Fruit fly (Drosophila melanogaster) whole organism, embryonic: Measurements from ENCODE around the gene Rpp14b.

Source experiments
- CG10267 ChIP-seq: fragments of 200-800 bp; sonication (Bioruptor generic); optimal IDR thresholded peaks from 2 replicates; lab custom pipeline; 2018; ENCODE audit warnings: missing biosample characterization, mild to moderate bottlenecking, missing genetic modification characterization, moderate library complexity
- CG11723 ChIP-seq: fragments of 200-800 bp; sonication (Bioruptor generic); optimal IDR thresholded peaks from 2 replicates; lab custom pipeline; 2017; ENCODE audit warnings: missing biosample characterization, mild to moderate bottlenecking, missing genetic modification characterization
- CG14441 ChIP-seq: fragments of 200-800 bp; sonication (Bioruptor generic); IDR thresholded peaks from 2 replicates; pipeline ENCODE4 v1.3.6; 2022; ENCODE audit warnings: missing biosample characterization, missing genetic modification characterization
- CG14860 ChIP-seq: fragments of 200-800 bp; sonication (Bioruptor generic); IDR thresholded peaks from 3 replicates; pipeline ENCODE4 v1.3.6; 2022; ENCODE audit warnings: missing biosample characterization, missing genetic modification characterization; ENCODE audit not compliant: partially characterized antibody
- CG1602 ChIP-seq: fragments of 200-800 bp; sonication (Bioruptor generic); optimal IDR thresholded peaks from 3 replicates; lab custom pipeline; 2016; ENCODE audit warnings: missing biosample characterization, missing genetic modification characterization
- CG1603 ChIP-seq: fragments of 200-800 bp; sonication (Bioruptor generic); optimal IDR thresholded peaks from 2 replicates; lab custom pipeline; 2019; ENCODE audit warnings: missing biosample characterization, mild to moderate bottlenecking, missing genetic modification characterization, moderate library complexity
- CG17612 ChIP-seq: fragments of 200-800 bp; sonication (Bioruptor generic); IDR thresholded peaks from 2 replicates; pipeline ENCODE4 v1.3.6; 2022; ENCODE audit warnings: missing biosample characterization, missing genetic modification characterization
- CG32532 ChIP-seq: fragments of 200-800 bp; sonication (Bioruptor generic); IDR thresholded peaks from 2 replicates; pipeline ENCODE4 v1.3.6; 2022; ENCODE audit warnings: missing biosample characterization, missing genetic modification characterization
- CG34224 ChIP-seq: fragments of 200-800 bp; sonication (Bioruptor generic); IDR thresholded peaks from 3 replicates; pipeline ENCODE4 v1.3.6; 2022; ENCODE audit warnings: missing biosample characterization, missing genetic modification characterization; ENCODE audit not compliant: partially characterized antibody
- CG4360 ChIP-seq: fragments of 200-800 bp; sonication (Bioruptor generic); IDR thresholded peaks from 2 replicates; pipeline ENCODE4 v1.3.6; 2022; ENCODE audit warnings: missing biosample characterization, missing genetic modification characterization
- CG4424 ChIP-seq: fragments of 200-800 bp; sonication (Bioruptor generic); optimal IDR thresholded peaks from 3 replicates; lab custom pipeline; 2016; ENCODE audit warnings: missing biosample characterization, missing genetic modification characterization
- CG6689 ChIP-seq: fragments of 200-800 bp; sonication (Bioruptor generic); IDR thresholded peaks from 2 replicates; pipeline ENCODE4 v1.3.6; 2022; ENCODE audit warnings: missing biosample characterization, missing genetic modification characterization
- CG6765 ChIP-seq: fragments of 200-800 bp; sonication (Bioruptor generic); optimal IDR thresholded peaks from 3 replicates; lab custom pipeline; 2017; ENCODE audit warnings: missing biosample characterization, mild to moderate bottlenecking, missing genetic modification characterization
- CrebB ChIP-seq: fragments of 200-800 bp; sonication (Bioruptor generic); optimal IDR thresholded peaks from 3 replicates; lab custom pipeline; 2018; ENCODE audit warnings: missing biosample characterization, mild to moderate bottlenecking, missing genetic modification characterization
- D19B ChIP-seq: fragments of 200-800 bp; sonication (Bioruptor generic); optimal IDR thresholded peaks from 2 replicates; lab custom pipeline; 2017; ENCODE audit warnings: missing biosample characterization, mild to moderate bottlenecking, missing genetic modification characterization
- Dad ChIP-seq: fragments of 200-800 bp; sonication (Bioruptor generic); optimal IDR thresholded peaks from 3 replicates; lab custom pipeline; 2016; ENCODE audit warnings: missing biosample characterization, missing genetic modification characterization
- H15 ChIP-seq: fragments of 200-800 bp; sonication (Bioruptor generic); IDR thresholded peaks from 3 replicates; pipeline ENCODE4 v1.3.6; 2022; ENCODE audit warnings: missing biosample characterization, missing genetic modification characterization
- Kr ChIP-seq: fragments of 200-800 bp; sonication (Bioruptor generic); optimal IDR thresholded peaks from 2 replicates; lab custom pipeline; 2017; ENCODE audit warnings: missing biosample characterization, mild to moderate bottlenecking, missing genetic modification characterization
- Lhr ChIP-seq: fragments of 200-800 bp; sonication (Bioruptor generic); optimal IDR thresholded peaks from 3 replicates; lab custom pipeline; 2017; ENCODE audit warnings: mild to moderate bottlenecking, missing biosample characterization, missing genetic modification reagents, missing genetic modification characterization
- Mad ChIP-seq: fragments of 200-800 bp; sonication (Bioruptor generic); optimal IDR thresholded peaks from 2 replicates; lab custom pipeline; 2016; ENCODE audit warnings: missing biosample characterization, missing genetic modification characterization
- Pdp1 ChIP-seq, 2 experiments: fragments of 200-800 bp; sonication (Bioruptor generic); optimal IDR thresholded peaks; 3 replicates each; lab custom pipeline; 2016; ENCODE audit warnings: missing biosample characterization in 2 of 2, missing genetic modification characterization in 2 of 2, mild to moderate bottlenecking in 1 of 2, moderate library complexity in 1 of 2
- Vsx1 ChIP-seq: fragments of 200-800 bp; sonication (Bioruptor generic); optimal IDR thresholded peaks from 2 replicates; lab custom pipeline; 2017; ENCODE audit warnings: missing biosample characterization, mild to moderate bottlenecking, missing genetic modification characterization, missing genetic modification reagents
- Xrp1 ChIP-seq: fragments of 200-800 bp; sonication (Bioruptor generic); IDR thresholded peaks from 2 replicates; pipeline ENCODE4 v1.3.6; 2022; ENCODE audit warnings: missing biosample characterization, missing genetic modification characterization
- abd-A ChIP-seq: fragments of 200-800 bp; sonication (Bioruptor generic); optimal IDR thresholded peaks from 3 replicates; lab custom pipeline; 2019; ENCODE audit warnings: missing biosample characterization, mild to moderate bottlenecking, missing genetic modification characterization, moderate library complexity
- ato ChIP-seq: fragments of 200-800 bp; sonication (Bioruptor generic); IDR thresholded peaks from 2 replicates; pipeline ENCODE4 v1.3.6; 2022; ENCODE audit warnings: missing biosample characterization, missing genetic modification characterization; ENCODE audit not compliant: partially characterized antibody
- bbx ChIP-seq: fragments of 200-800 bp; sonication (Bioruptor generic); IDR thresholded peaks from 2 replicates; pipeline ENCODE4 v1.3.6; 2022; ENCODE audit warnings: missing biosample characterization, missing genetic modification characterization; ENCODE audit not compliant: partially characterized antibody
- cg ChIP-seq: fragments of 200-800 bp; sonication (Bioruptor generic); optimal IDR thresholded peaks from 3 replicates; lab custom pipeline; 2019; ENCODE audit warnings: missing biosample characterization, mild to moderate bottlenecking, missing genetic modification characterization, moderate library complexity
- chinmo ChIP-seq: fragments of 200-800 bp; sonication (Bioruptor generic); IDR thresholded peaks from 4 replicates; pipeline ENCODE4 v1.3.6; 2022; ENCODE audit warnings: missing biosample characterization, missing genetic modification characterization; ENCODE audit not compliant: partially characterized antibody
- crol ChIP-seq: fragments of 200-800 bp; sonication (Bioruptor generic); IDR thresholded peaks from 2 replicates; pipeline ENCODE4 v1.3.6; 2022; ENCODE audit warnings: missing biosample characterization, missing genetic modification characterization
- gfzf ChIP-seq: fragments of 200-800 bp; sonication (Bioruptor generic); optimal IDR thresholded peaks from 2 replicates; lab custom pipeline; 2016; ENCODE audit warnings: missing biosample characterization, mild to moderate bottlenecking, missing genetic modification characterization, moderate library complexity
- kah ChIP-seq: fragments of 200-800 bp; sonication (Bioruptor generic); optimal IDR thresholded peaks from 2 replicates; lab custom pipeline; 2018; ENCODE audit warnings: missing biosample characterization, mild to moderate bottlenecking, missing genetic modification characterization
- ken ChIP-seq: fragments of 200-800 bp; sonication (Bioruptor generic); IDR thresholded peaks from 3 replicates; pipeline ENCODE4 v1.3.6; 2022; ENCODE audit warnings: missing biosample characterization, missing genetic modification characterization
- kni ChIP-seq: fragments of 200-800 bp; sonication (Bioruptor generic); optimal IDR thresholded peaks from 3 replicates; lab custom pipeline; 2017; ENCODE audit warnings: mild to moderate bottlenecking, missing biosample characterization, missing genetic modification reagents, missing genetic modification characterization
- nerfin-2 ChIP-seq: fragments of 200-800 bp; sonication (Bioruptor generic); IDR thresholded peaks from 2 replicates; pipeline ENCODE4 v1.3.6; 2022; ENCODE audit warnings: missing biosample characterization, missing genetic modification characterization; ENCODE audit not compliant: partially characterized antibody
- nom ChIP-seq: fragments of 200-800 bp; sonication (Bioruptor generic); optimal IDR thresholded peaks from 2 replicates; lab custom pipeline; 2017; ENCODE audit warnings: missing biosample characterization, missing genetic modification characterization, mild to moderate bottlenecking, moderate library complexity, missing genetic modification reagents
- oc ChIP-seq: fragments of 200-800 bp; sonication (Bioruptor generic); optimal IDR thresholded peaks from 2 replicates; lab custom pipeline; 2018; ENCODE audit warnings: missing biosample characterization, mild to moderate bottlenecking, missing genetic modification characterization, moderate library complexity
- otp ChIP-seq: fragments of 200-800 bp; sonication (Bioruptor generic); IDR thresholded peaks from 3 replicates; pipeline ENCODE4, ENCODE4 v1.3.6; 2022; ENCODE audit warnings: missing biosample characterization, missing genetic modification characterization
- pan ChIP-seq, 4 experiments: fragments of >200 bp in 3 of 4; fragments of 200-800 bp in 1 of 4; sonication (Bioruptor generic) in 1 of 4; optimal IDR thresholded peaks in 3 of 4; IDR thresholded peaks in 1 of 4; 2 replicates each; pipeline versions ENCODE4 v1.3.6 to Lab custom; 2017 to 2022; ENCODE audit warnings: missing biosample characterization in 2 of 4, missing genetic modification characterization in 2 of 4, mixed read lengths in 1 of 4
- pros ChIP-seq: fragments of 200-800 bp; sonication (Bioruptor generic); optimal IDR thresholded peaks from 3 replicates; lab custom pipeline; 2019; ENCODE audit warnings: missing biosample characterization, mild to moderate bottlenecking, missing genetic modification characterization, moderate library complexity
- rib ChIP-seq: fragments of 200-800 bp; sonication (Bioruptor generic); IDR thresholded peaks from 2 replicates; pipeline ENCODE4 v1.3.6; 2022; ENCODE audit warnings: missing biosample characterization, missing genetic modification characterization
- seq ChIP-seq: fragments of 200-800 bp; sonication (Bioruptor generic); IDR thresholded peaks from 2 replicates; pipeline ENCODE4 v1.3.6; 2022; ENCODE audit warnings: missing biosample characterization, missing genetic modification characterization
- tin ChIP-seq: fragments of 200-800 bp; sonication (Bioruptor generic); optimal IDR thresholded peaks from 3 replicates; lab custom pipeline; 2016; ENCODE audit warnings: missing biosample characterization, missing genetic modification characterization
- tna ChIP-seq: fragments of 200-800 bp; sonication (Bioruptor generic); IDR thresholded peaks from 2 replicates; pipeline ENCODE4 v1.3.6; 2022; ENCODE audit warnings: missing biosample characterization, missing genetic modification characterization; ENCODE audit not compliant: partially characterized antibody

The Rpp14b gene

DNA sequence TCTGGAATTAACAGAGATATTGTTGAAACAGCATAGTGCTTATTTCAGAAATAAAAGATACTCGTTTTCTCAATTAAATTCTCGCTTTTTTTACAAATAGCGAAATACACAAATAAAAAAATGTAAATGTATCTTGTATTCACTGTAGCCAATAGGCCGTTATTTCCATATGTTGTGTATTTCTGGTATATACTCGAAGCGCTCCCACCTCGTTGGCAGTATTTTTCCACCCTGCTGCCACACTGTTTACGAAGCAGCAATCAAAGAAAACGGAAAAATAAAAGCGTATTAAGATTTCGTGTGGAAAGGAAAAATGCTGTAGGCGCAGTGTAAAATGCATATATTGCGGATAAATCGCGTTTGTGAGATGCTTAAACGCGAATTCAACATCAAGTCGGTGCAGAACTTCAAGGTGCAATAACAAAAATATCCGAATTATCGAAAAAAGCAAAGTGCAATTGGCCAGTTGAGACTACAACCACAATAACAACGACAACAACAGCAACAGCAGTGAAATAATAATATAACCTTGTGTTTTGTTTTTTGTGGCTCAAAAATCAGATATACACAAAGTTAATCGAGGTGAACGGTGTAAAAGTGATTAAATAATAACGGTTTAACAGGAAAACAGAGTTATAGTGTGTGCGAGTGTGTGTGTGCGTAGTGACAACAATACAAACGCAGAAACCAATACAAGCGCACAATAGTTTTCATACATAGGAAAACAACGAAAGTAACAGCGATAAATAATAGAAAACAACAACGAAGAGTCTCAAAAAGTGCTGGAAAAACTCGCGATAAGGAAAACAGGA lies 2.5 kb downstream of the Rpp14b start, which contains the start of gene sima (continued):
- TF ChIP-seq CG11723 (GFP tag; lab: Kevin White, UChicago): no peak

DNA sequence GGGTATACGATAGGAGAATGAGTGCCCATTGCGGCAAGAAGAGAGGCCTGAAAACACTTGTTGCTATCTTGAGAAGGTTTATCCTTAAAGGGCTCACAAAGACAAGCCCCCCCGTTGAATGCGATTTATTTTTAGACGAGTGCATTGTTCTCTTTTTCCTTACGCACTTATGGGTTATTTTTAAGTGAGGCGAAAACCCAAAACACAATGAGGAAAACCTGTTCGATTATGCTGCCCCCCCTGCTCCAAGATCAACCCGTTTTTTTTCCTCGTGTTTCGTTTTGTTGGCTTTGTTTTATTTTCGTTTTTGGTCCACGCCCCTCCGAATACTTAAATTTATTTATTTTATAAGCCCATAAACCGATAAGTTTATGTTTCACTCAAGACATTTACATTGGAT lies 4.2 kb downstream of the Rpp14b start:
- TF ChIP-seq rib: no peak
- TF ChIP-seq abd-A (tag; lab: Kevin White, UChicago): peak; percentile 15
- TF ChIP-seq bbx: 0 out of 2 replicates have a peak, but pooled peaks have one; percentile 23
- TF ChIP-seq kni: peak; percentile 1
- TF ChIP-seq nom (GFP tag; lab: Kevin White, UChicago): peak; percentile 50
- TF ChIP-seq chinmo: peak; percentile 56; the same call in 1 of the 4 replicates
- TF ChIP-seq CG6765 (GFP tag; lab: Kevin White, UChicago): no peak
- peak; percentile 62 for TF ChIP-seq oc (tag; lab: Kevin White, UChicago)
- TF ChIP-seq ken (GFP tag; lab: Robert Waterston, UW): no peak
- TF ChIP-seq D19B (GFP tag; lab: Kevin White, UChicago): no peak
- TF ChIP-seq Dad (GFP tag; lab: Kevin White, UChicago): no peak
- 0 out of 2 replicates have a peak, but pooled peaks have one; percentile 23 for TF ChIP-seq CG14441
- TF ChIP-seq nerfin-2 (GFP tag; lab: Robert Waterston, UW): no peak
- no peak for TF ChIP-seq tin (GFP tag; lab: Kevin White, UChicago)
- TF ChIP-seq tna (GFP tag; lab: Robert Waterston, UW): no peak
- TF ChIP-seq CG6689 (GFP tag; lab: Robert Waterston, UW): no peak
- no peak for TF ChIP-seq Lhr (GFP tag; lab: Kevin White, UChicago)
- TF ChIP-seq pros: peak; percentile 3
- TF ChIP-seq CG34224 (GFP tag; lab: Robert Waterston, UW): peak; percentile 28; the same call in 1 of the 3 replicates
- TF ChIP-seq kah: peak; percentile 50
- peak; percentile 18; the same call in 1 of the 2 replicates for TF ChIP-seq crol (GFP tag; lab: Robert Waterston, UW)
- no peak for TF ChIP-seq Xrp1
- no peak for TF ChIP-seq CrebB (tag; lab: Kevin White, UChicago)

DNA sequence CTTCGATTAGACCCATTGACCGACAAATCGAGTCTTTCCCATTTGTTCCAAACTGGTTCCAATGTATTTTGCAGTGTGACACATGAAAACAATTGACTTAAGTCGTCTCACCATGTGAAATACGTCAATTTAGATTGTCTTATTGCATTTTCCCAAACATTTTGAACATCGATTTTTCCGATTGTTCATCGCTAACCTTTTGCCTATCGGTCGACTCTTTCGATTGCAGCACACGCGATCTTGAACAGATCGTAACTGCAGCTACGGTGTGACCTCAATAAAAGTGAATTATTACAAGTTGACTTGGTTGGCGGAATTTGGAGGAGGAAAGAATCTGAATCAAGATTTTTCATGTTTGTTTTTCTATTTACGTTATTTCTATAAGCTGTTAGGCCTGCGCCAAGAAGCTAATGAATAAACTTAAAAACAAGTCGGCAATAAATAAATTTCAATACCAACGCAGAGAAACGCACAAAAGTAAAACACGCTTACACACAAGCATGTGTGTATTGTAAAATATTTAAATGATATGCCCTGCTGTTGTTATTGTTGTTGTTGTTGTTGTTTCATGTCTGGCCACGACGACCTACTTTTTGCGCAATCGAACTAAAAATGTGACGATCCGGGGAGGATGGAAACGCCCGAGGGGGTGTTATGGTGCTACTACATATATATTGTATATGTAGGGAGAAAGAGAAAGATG lies 4.8 kb downstream of the Rpp14b start:
- 0 out of 3 replicates have a peak, but pooled peaks have one; percentile 39 for TF ChIP-seq otp
- no peak for TF ChIP-seq gfzf (GFP tag; lab: Kevin White, UChicago)
- TF ChIP-seq CG32532: no peak
- no peak for TF ChIP-seq ato
- no peak for TF ChIP-seq CG17612 (GFP tag; lab: Robert Waterston, UW)
- TF ChIP-seq CG10267 (tag; lab: Kevin White, UChicago): no peak
- no peak for TF ChIP-seq CG1602
- 0 out of 3 replicates have a peak, but pooled peaks have one; percentile 26 for TF ChIP-seq ken (GFP tag; lab: Robert Waterston, UW)
- no peak for TF ChIP-seq tin (GFP tag; lab: Kevin White, UChicago)
- no peak for TF ChIP-seq CG4424 (GFP tag; lab: Kevin White, UChicago)
- peak; percentile 46; the same call in 2 of the 3 replicates for TF ChIP-seq CG14860 (GFP tag; lab: Robert Waterston, UW)
- no peak for TF ChIP-seq Kr (GFP tag; lab: Kevin White, UChicago)
- no peak for TF ChIP-seq seq (GFP tag; lab: Robert Waterston, UW)
- no peak for TF ChIP-seq oc (tag; lab: Kevin White, UChicago)
- no peak for TF ChIP-seq H15 (GFP tag; lab: Robert Waterston, UW)
- TF ChIP-seq Vsx1: peak; percentile 15
- no peak for TF ChIP-seq Mad (GFP tag; lab: Kevin White, UChicago)
- TF ChIP-seq pan (optimal IDR thresholded peaks at IDR 0.05; lab: Kevin White, UChicago): no peak
- TF ChIP-seq pan (GFP tag; optimal IDR thresholded peaks at IDR 0.05 in 1 of 2, IDR thresholded peaks at IDR 0.05 in 1 of 2): peak in 1 of 2 experiments; percentile 30
- peak; percentile 4 for TF ChIP-seq CG1603 (tag; lab: Kevin White, UChicago)
- peak; percentile 94 for TF ChIP-seq crol (GFP tag; lab: Robert Waterston, UW)
- peak; percentile 77 for TF ChIP-seq cg (GFP tag; lab: Kevin White, UChicago)
- TF ChIP-seq Pdp1 (GFP tag; optimal IDR thresholded peaks at IDR 0.05; lab: Kevin White, UChicago): peak in 1 of 2 experiments; percentile 88
- peak; percentile 86 for TF ChIP-seq CG4360
